Worm (Caenorhabditis elegans): ENCODE results near the gene C15H11.11.

C15H11.11 gene

DNA sequence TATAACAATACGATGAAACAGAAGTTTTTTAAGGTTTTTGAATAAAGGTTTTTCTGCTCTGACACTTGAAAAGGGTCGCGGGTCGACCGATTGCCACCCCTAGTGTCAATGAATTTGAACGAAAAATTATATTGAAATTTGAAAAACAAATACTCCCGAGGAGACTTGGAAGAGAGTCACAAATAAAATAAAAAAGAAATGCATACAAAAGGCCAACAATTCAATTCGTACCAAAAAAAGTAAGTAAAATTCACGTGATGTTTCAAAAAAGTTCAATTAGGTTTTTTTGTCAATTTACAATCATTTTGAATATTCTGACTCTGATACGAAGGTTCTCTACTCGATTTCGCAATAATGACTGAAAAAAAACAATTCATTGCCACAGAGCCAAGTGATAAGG, 21.8 kb upstream of the C15H11.11 start, which contains the start of gene C15H11.1:
Gene C15H11.1, plus strand, starts transcription at position 301 of the 400 bp plus-strand sequence.
- TF ChIP-seq lim-6 (tag; optimal IDR thresholded peaks at IDR 0.05) (no peak), T23F11.4 (GFP tag; optimal IDR thresholded peaks at IDR 0.05) (no peak), syd-9 (tag; optimal IDR thresholded peaks at IDR 0.05) (no peak), unc-55 (GFP tag; optimal IDR thresholded peaks at IDR 0.05) (no peak), sox-4 (tag; optimal IDR thresholded peaks at IDR 0.05) (no peak), hlh-6 (tag; optimal IDR thresholded peaks at IDR 0.05) (no peak), unc-3 (GFP tag; conservative IDR thresholded peaks at IDR 0.05) (no peak), unc-3 (tag; optimal IDR thresholded peaks at IDR 0.05) (no peak), fax-1 (tag; optimal IDR thresholded peaks at IDR 0.05) (no peak), K09A11.1 (tag; optimal IDR thresholded peaks at IDR 0.05; ENCODE audit: insufficient read depth) (no peak), pax-1 (tag; optimal IDR thresholded peaks at IDR 0.05) (no peak), ceh-31 (tag; optimal IDR thresholded peaks at IDR 0.05) (no peak), F13H6.1 (tag; optimal IDR thresholded peaks at IDR 0.05) (no peak), ceh-2 (tag; optimal IDR thresholded peaks at IDR 0.05) (no peak), elt-2 (tag; optimal IDR thresholded peaks at IDR 0.05) (no peak)

- TF ChIP-seq pqm-1 (tag; optimal IDR thresholded peaks at IDR 0.05), result no peak
- TF ChIP-seq ceh-19 (GFP tag; optimal IDR thresholded peaks at IDR 0.05), result no peak
- TF ChIP-seq ceh-24 (tag; optimal IDR thresholded peaks at IDR 0.05), result no peak
- TF ChIP-seq gmeb-2 (tag; optimal IDR thresholded peaks at IDR 0.05), result no peak
- no peak for TF ChIP-seq ceh-48 (tag; optimal IDR thresholded peaks at IDR 0.05)
- TF ChIP-seq unc-3 (GFP tag; conservative IDR thresholded peaks at IDR 0.05), result no peak
- no peak for TF ChIP-seq unc-3 (tag; optimal IDR thresholded peaks at IDR 0.05)
- TF ChIP-seq nhr-11 (tag; optimal IDR thresholded peaks at IDR 0.05), result no peak
- no peak for TF ChIP-seq F13H6.1 (tag; optimal IDR thresholded peaks at IDR 0.05)
- no peak for TF ChIP-seq pax-1 (tag; optimal IDR thresholded peaks at IDR 0.05)
- TF ChIP-seq hlh-13 (GFP tag; optimal IDR thresholded peaks at IDR 0.05), result no peak
- no peak for TF ChIP-seq sox-4 (tag; optimal IDR thresholded peaks at IDR 0.05)
- TF ChIP-seq ceh-45 (GFP tag; IDR thresholded peaks at IDR 0.05), result no peak
- no peak for TF ChIP-seq K09A11.1 (tag; optimal IDR thresholded peaks at IDR 0.05; ENCODE audit: insufficient read depth)
- no peak for TF ChIP-seq dmd-4 (tag; optimal IDR thresholded peaks at IDR 0.05; ENCODE audit: borderline replicate concordance)
- TF ChIP-seq ama-1 (optimal IDR thresholded peaks at IDR 0.05), result no peak
- no peak for TF ChIP-seq sox-2 (GFP tag; IDR thresholded peaks at IDR 0.05)
- TF ChIP-seq elt-2 (tag; optimal IDR thresholded peaks at IDR 0.05), result no peak
- no peak for TF ChIP-seq pha-2 (tag; optimal IDR thresholded peaks at IDR 0.05)
- TF ChIP-seq C08G9.2 (tag; optimal IDR thresholded peaks at IDR 0.05), result no peak
Observed at ce11 chrV:14394743-14395142, 20.6 kb upstream of the C15H11.11 start, which contains the start of gene C15H11.13. TSS of gene C15H11.13 (plus strand) at chrV:14395043.

ce11 chrV:14396123-14396669, 19.1 kb upstream of the C15H11.11 start:
- TF ChIP-seq elt-2 (tag; optimal IDR thresholded peaks at IDR 0.05) (no peak), sdc-2 (tag; optimal IDR thresholded peaks at IDR 0.05) (no peak), nfya-1 (tag; optimal IDR thresholded peaks at IDR 0.05) (no peak), F13H6.1 (tag; optimal IDR thresholded peaks at IDR 0.05) (no peak), ceh-22 (tag; optimal IDR thresholded peaks at IDR 0.05) (no peak), rnt-1 (tag; optimal IDR thresholded peaks at IDR 0.05) (no peak), tbx-2 (tag; optimal IDR thresholded peaks at IDR 0.05) (no peak), ceh-45 (GFP tag; IDR thresholded peaks at IDR 0.05) (no peak), dmd-4 (tag; optimal IDR thresholded peaks at IDR 0.05; ENCODE audit: borderline replicate concordance) (no peak), ceh-24 (tag; optimal IDR thresholded peaks at IDR 0.05) (no peak), eyg-1 (tag; optimal IDR thresholded peaks at IDR 0.05) (no peak), pag-3 (tag; optimal IDR thresholded peaks at IDR 0.05; ENCODE audit: borderline replicate concordance) (no peak), K09A11.1 (tag; optimal IDR thresholded peaks at IDR 0.05; ENCODE audit: insufficient read depth) (no peak), pros-1 (tag; optimal IDR thresholded peaks at IDR 0.05) (no peak), ceh-2 (tag; optimal IDR thresholded peaks at IDR 0.05) (no peak), unc-3 (GFP tag; conservative IDR thresholded peaks at IDR 0.05) (no peak), unc-3 (tag; optimal IDR thresholded peaks at IDR 0.05) (no peak), T23F11.4 (GFP tag; optimal IDR thresholded peaks at IDR 0.05) (no peak), hlh-8 (tag; optimal IDR thresholded peaks at IDR 0.05) (no peak)

All from whole organism, late embryonic.